Fruit fly (Drosophila melanogaster) whole organism, wandering third instar larva: ENCODE data around the gene CG33098.

ENCODE experiments used
- CG9705 ChIP-seq: fragments of 200-800 bp; sonication (Bioruptor generic); optimal IDR thresholded peaks from 2 replicates; lab custom pipeline; 2018; ENCODE audit warnings: missing biosample characterization, mild to moderate bottlenecking, missing genetic modification characterization
- CrebA ChIP-seq: fragments of 200-800 bp; sonication (Bioruptor generic); optimal IDR thresholded peaks from 2 replicates; lab custom pipeline; 2016; ENCODE audit warnings: missing biosample characterization, mild to moderate bottlenecking, missing genetic modification characterization, borderline replicate concordance
- Dfd ChIP-seq: fragments of >200 bp; optimal IDR thresholded peaks from 2 replicates; lab custom pipeline; 2017; ENCODE audit warnings: missing biosample characterization, missing genetic modification characterization
- Dif ChIP-seq: fragments of 200-275, 200-300 bp; sonication (Bioruptor generic); optimal IDR thresholded peaks from 2 replicates; lab custom pipeline; 2018; ENCODE audit warnings: missing biosample characterization, missing genetic modification characterization; ENCODE audit not compliant: partially characterized antibody
- GATAd ChIP-seq: sonication (Bioruptor generic); optimal IDR thresholded peaks from 2 replicates; lab custom pipeline; 2016; ENCODE audit warnings: missing biosample characterization, missing genetic modification characterization
- HLH106 ChIP-seq: fragments of 200-800 bp; optimal IDR thresholded peaks from 3 replicates; lab custom pipeline; 2019; ENCODE audit warnings: missing biosample characterization, mild to moderate bottlenecking, missing genetic modification characterization, moderate library complexity
- Hnf4 ChIP-seq: fragments of 200-800 bp; sonication (Bioruptor generic); optimal IDR thresholded peaks from 2 replicates; lab custom pipeline; 2016; ENCODE audit warnings: missing biosample characterization, mild to moderate bottlenecking, missing genetic modification characterization
- Hr78 ChIP-seq: fragments of >200 bp; optimal IDR thresholded peaks from 2 replicates; lab custom pipeline; 2017; ENCODE audit warnings: missing biosample characterization, missing genetic modification characterization
- Hr83 ChIP-seq: fragments of 200-300 bp; sonication (Bioruptor generic); optimal IDR thresholded peaks from 2 replicates; lab custom pipeline; 2016; ENCODE audit warnings: missing biosample characterization, mild to moderate bottlenecking, missing genetic modification characterization, moderate library complexity; ENCODE audit not compliant: poor library complexity, severe bottlenecking
- Mio ChIP-seq: sonication (Bioruptor generic); optimal IDR thresholded peaks from 2 replicates; lab custom pipeline; 2016; ENCODE audit warnings: missing biosample characterization, missing genetic modification characterization
- N ChIP-seq: fragments of >200 bp; optimal IDR thresholded peaks from 2 replicates; lab custom pipeline; 2018; ENCODE audit warnings: missing biosample characterization, missing external identifiers, missing genetic modification characterization
- OdsH ChIP-seq: fragments of 200-800 bp; sonication (Bioruptor generic); optimal IDR thresholded peaks from 2 replicates; lab custom pipeline; 2016; ENCODE audit warnings: missing biosample characterization, mild to moderate bottlenecking, missing genetic modification characterization
- Rel ChIP-seq, 2 experiments: fragments of 200-800 bp; sonication (Bioruptor generic) in 1 of 2; optimal IDR thresholded peaks; 2 replicates in 1 of 2; 3 replicates in 1 of 2; lab custom pipeline; 2016 to 2019; ENCODE audit warnings: mild to moderate bottlenecking in 2 of 2, missing biosample characterization in 2 of 2, missing genetic modification characterization in 2 of 2, moderate library complexity in 1 of 2
- Sp1 ChIP-seq: fragments of 200-800 bp; sonication (Bioruptor generic); optimal IDR thresholded peaks from 3 replicates; lab custom pipeline; 2019; ENCODE audit warnings: missing biosample characterization, mild to moderate bottlenecking, missing genetic modification characterization, moderate library complexity
- br ChIP-seq: fragments of 200-800 bp; sonication (Bioruptor generic); optimal IDR thresholded peaks from 2 replicates; lab custom pipeline; 2016; ENCODE audit warnings: missing biosample characterization, missing genetic modification characterization
- brk ChIP-seq: fragments of 200-800 bp; sonication (Bioruptor generic); optimal IDR thresholded peaks from 2 replicates; lab custom pipeline; 2016; ENCODE audit warnings: missing biosample characterization, mild to moderate bottlenecking, missing genetic modification characterization
- dmrt93B ChIP-seq: fragments of 200-800 bp; sonication (Bioruptor generic); optimal IDR thresholded peaks from 2 replicates; lab custom pipeline; 2018; ENCODE audit warnings: missing biosample characterization, mild to moderate bottlenecking, missing genetic modification characterization
- ey ChIP-seq: fragments of 200-800 bp; sonication (Bioruptor generic); optimal IDR thresholded peaks from 2 replicates; lab custom pipeline; 2016; ENCODE audit warnings: missing biosample characterization, missing genetic modification characterization
- foxo ChIP-seq, 2 experiments: fragments of 200-800 bp; sonication (Bioruptor generic); optimal IDR thresholded peaks; 2 replicates in 1 of 2; 3 replicates in 1 of 2; lab custom pipeline; 2016 to 2017; ENCODE audit warnings: missing biosample characterization in 2 of 2, missing genetic modification characterization in 2 of 2
- fru ChIP-seq: fragments of 200-800 bp; sonication (Bioruptor generic); optimal IDR thresholded peaks from 3 replicates; lab custom pipeline; 2016; ENCODE audit warnings: missing biosample characterization, mild to moderate bottlenecking, missing genetic modification characterization
- h ChIP-seq: fragments of 200-800 bp; sonication (Bioruptor generic); optimal IDR thresholded peaks from 3 replicates; lab custom pipeline; 2016; ENCODE audit warnings: missing biosample characterization, mild to moderate bottlenecking, missing genetic modification characterization
- jim ChIP-seq: fragments of 175-275, 200-325 bp; sonication (Bioruptor generic); optimal IDR thresholded peaks from 2 replicates; lab custom pipeline; 2016; ENCODE audit warnings: missing biosample characterization, mild to moderate bottlenecking, missing genetic modification characterization
- lola ChIP-seq: fragments of >200 bp; optimal IDR thresholded peaks from 2 replicates; lab custom pipeline; 2017; ENCODE audit warnings: missing biosample characterization, missing genetic modification characterization
- pan ChIP-seq: fragments of >200 bp; optimal IDR thresholded peaks from 2 replicates; lab custom pipeline; 2017
- psq ChIP-seq: fragments of 200-800 bp; sonication (Bioruptor generic); optimal IDR thresholded peaks from 3 replicates; lab custom pipeline; 2017; ENCODE audit warnings: missing biosample characterization, mild to moderate bottlenecking, missing genetic modification characterization, moderate library complexity
- rgr ChIP-seq: fragments of 200-800 bp; sonication (Bioruptor generic); optimal IDR thresholded peaks from 3 replicates; lab custom pipeline; 2016; ENCODE audit warnings: missing biosample characterization, mild to moderate bottlenecking, missing genetic modification characterization
- sage ChIP-seq: fragments of 200-800 bp; sonication (Bioruptor generic); optimal IDR thresholded peaks from 2 replicates; lab custom pipeline; 2016; ENCODE audit warnings: missing biosample characterization, mild to moderate bottlenecking, missing genetic modification characterization
- sv ChIP-seq: fragments of 200-800 bp; sonication (Bioruptor generic); optimal IDR thresholded peaks from 3 replicates; lab custom pipeline; 2016; ENCODE audit warnings: missing biosample characterization, missing genetic modification characterization
- tai ChIP-seq: sonication (Bioruptor generic); optimal IDR thresholded peaks from 2 replicates; lab custom pipeline; 2016; ENCODE audit warnings: missing biosample characterization, missing genetic modification characterization
- usp ChIP-seq: fragments of >200 bp; optimal IDR thresholded peaks from 2 replicates; lab custom pipeline; 2017; ENCODE audit warnings: missing biosample characterization, missing genetic modification characterization
- woc ChIP-seq: sonication (Bioruptor generic); optimal IDR thresholded peaks from 2 replicates; lab custom pipeline; 2016; ENCODE audit warnings: missing biosample characterization, mild to moderate bottlenecking, missing genetic modification characterization

The CG33098 gene

dm6 chr3R:12386965-12387364 lies at the start of gene CG33098:
Gene CG33098, plus strand, starts transcription at chr3R:12387188.
- no peak for TF ChIP-seq rgr
- no peak for TF ChIP-seq Mio
- no peak for TF ChIP-seq ey (GFP tag; lab: Kevin White, UChicago)
- TF ChIP-seq Hr83 (GFP tag; lab: Kevin White, UChicago) = no peak
- no peak for TF ChIP-seq CrebA (GFP tag; lab: Kevin White, UChicago)
- TF ChIP-seq CG9705 (GFP tag; lab: Kevin White, UChicago) = no peak
- no peak for TF ChIP-seq lola (GFP tag; lab: Kevin White, UChicago)
- TF ChIP-seq sage (GFP tag; lab: Kevin White, UChicago) = no peak
- no peak for TF ChIP-seq woc (GFP tag; lab: Kevin White, UChicago)
- no peak for TF ChIP-seq brk
- no peak for TF ChIP-seq foxo (GFP tag; optimal IDR thresholded peaks at IDR 0.05; lab: Kevin White, UChicago)
- no peak for TF ChIP-seq psq (GFP tag; lab: Kevin White, UChicago)
- TF ChIP-seq jim (GFP tag; lab: Kevin White, UChicago) = no peak
- no peak for TF ChIP-seq Dfd
- no peak for TF ChIP-seq Rel (GFP tag; optimal IDR thresholded peaks at IDR 0.05; lab: Kevin White, UChicago)
- TF ChIP-seq Rel (tag; optimal IDR thresholded peaks at IDR 0.05; lab: Kevin White, UChicago) = no peak
- TF ChIP-seq, all 38 proteins: peak for 0

dm6 chr3R:12341374-12341773 lies 45.6 kb upstream of the CG33098 start, which contains the start of gene Sgsf:
Gene Sgsf, plus strand, starts transcription at chr3R:12341674.
- no peak for TF ChIP-seq dmrt93B
- no peak for TF ChIP-seq N
- TF ChIP-seq GATAd (GFP tag; lab: Kevin White, UChicago) = no peak
- TF ChIP-seq sv (GFP tag; lab: Kevin White, UChicago) = no peak
- TF ChIP-seq pan (lab: Kevin White, UChicago) = no peak
- no peak for TF ChIP-seq tai
- TF ChIP-seq Hnf4 (GFP tag; lab: Kevin White, UChicago) = peak; percentile 19
- TF ChIP-seq Sp1 (GFP tag; lab: Kevin White, UChicago) = peak; percentile 17
- TF ChIP-seq sage (GFP tag; lab: Kevin White, UChicago) = no peak
- no peak for TF ChIP-seq ey (GFP tag; lab: Kevin White, UChicago)
- peak; percentile 63 for TF ChIP-seq h (GFP tag; lab: Kevin White, UChicago)
- TF ChIP-seq jim (GFP tag; lab: Kevin White, UChicago) = no peak
- no peak for TF ChIP-seq br (GFP tag; lab: Kevin White, UChicago)
- peak; percentile 35 for TF ChIP-seq rgr

- TF ChIP-seq lola (GFP tag; lab: Kevin White, UChicago) (no peak), tai (no peak), h (GFP tag; lab: Kevin White, UChicago) (peak; percentile 33), usp (GFP tag; lab: Kevin White, UChicago) (no peak), brk (no peak), woc (GFP tag; lab: Kevin White, UChicago) (peak; percentile 10), Sp1 (GFP tag; lab: Kevin White, UChicago) (peak; percentile 31), Hr78 (no peak), OdsH (GFP tag; lab: Kevin White, UChicago) (peak; percentile 20), fru (GFP tag; lab: Kevin White, UChicago) (peak; percentile 44), Rel (GFP tag; optimal IDR thresholded peaks at IDR 0.05; lab: Kevin White, UChicago) (no peak), Rel (tag; optimal IDR thresholded peaks at IDR 0.05; lab: Kevin White, UChicago) (peak; percentile 93), br (GFP tag; lab: Kevin White, UChicago) (peak; percentile 9), ey (GFP tag; lab: Kevin White, UChicago) (peak; percentile 37), psq (GFP tag; lab: Kevin White, UChicago) (peak; percentile 15), rgr (peak; percentile 0), Dif (GFP tag; lab: Kevin White, UChicago) (no peak), Mio (no peak), HLH106 (tag; lab: Kevin White, UChicago) (peak; percentile 46), foxo (GFP tag; optimal IDR thresholded peaks at IDR 0.05; lab: Kevin White, UChicago) (peak in 1 of 2 experiments; percentile 35), dmrt93B (peak; percentile 36)
- TF ChIP-seq, all 38 proteins: peak for 13
Measured at dm6 chr3R:12344914-12345549, 42.0 kb upstream of the CG33098 start.

- TF ChIP-seq foxo (GFP tag; optimal IDR thresholded peaks at IDR 0.05; lab: Kevin White, UChicago) = peak in 1 of 2 experiments; percentile 27
- TF ChIP-seq usp (GFP tag; lab: Kevin White, UChicago) = no peak
Measured at dm6 chr3R:12345989-12346388, 41.0 kb upstream of the CG33098 start.
